Fruit fly (Drosophila melanogaster): ENCODE measurements around the gene primo-2.
A peak's percentile ranks its signal among the peaks of the same experiment; 100 is the strongest.

Gene primo-2

DNA sequence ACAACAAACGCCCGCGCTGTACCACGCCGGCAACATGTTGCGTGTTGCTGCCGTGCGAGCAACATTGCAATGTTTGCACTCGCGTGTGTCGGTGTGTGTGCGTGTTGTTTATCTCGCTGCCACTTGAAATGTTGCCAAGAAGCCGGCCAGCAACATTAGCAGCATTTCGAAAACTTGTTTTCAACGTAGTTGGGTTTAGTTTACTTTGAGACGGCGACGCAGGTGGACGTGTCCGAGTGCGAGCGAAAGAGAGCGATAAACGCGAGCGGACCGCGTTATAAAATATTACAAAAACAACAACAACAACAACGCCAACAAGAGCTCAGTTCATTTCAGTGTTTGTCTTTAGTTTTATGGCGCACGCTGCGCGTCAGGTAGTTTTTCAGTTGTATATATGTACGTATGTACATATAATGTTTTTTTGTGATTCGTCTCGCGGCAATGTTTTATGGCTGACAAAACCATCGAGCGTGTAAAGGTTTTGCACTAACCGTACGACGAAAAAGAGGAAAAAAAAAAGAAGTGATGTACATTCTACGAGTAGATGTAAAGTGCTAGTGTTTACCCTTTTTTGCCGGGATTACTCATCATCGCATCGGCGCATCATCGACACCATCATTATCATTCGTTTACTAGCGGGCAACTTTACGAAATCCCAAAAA, 3.5 kb upstream of the primo-2 start, which contains the start of gene kmr (continued):
- no peak for TF ChIP-seq Chrac-16 (GFP tag; optimal IDR thresholded peaks at IDR 0.05)
- no peak for TF ChIP-seq Rx (GFP tag; IDR thresholded peaks at IDR 0.05)
- no peak for TF ChIP-seq dmrt11E (tag; optimal IDR thresholded peaks at IDR 0.05)
- no peak for TF ChIP-seq CG10565 (GFP tag; optimal IDR thresholded peaks at IDR 0.05)
- peak; percentile 29 for TF ChIP-seq grau (tag; optimal IDR thresholded peaks at IDR 0.05)
- TF ChIP-seq inv (GFP tag; IDR thresholded peaks at IDR 0.05; ENCODE audit: partially characterized antibody), result 0 out of 2 replicates have a peak, but pooled peaks have one; percentile 14
- peak; percentile 12 for TF ChIP-seq NC2α (GFP tag; optimal IDR thresholded peaks at IDR 0.05)
- TF ChIP-seq z (GFP tag; IDR thresholded peaks at IDR 0.05), result no peak; the same call in 2 of the 3 replicates
- no peak for TF ChIP-seq CG1832 (GFP tag; optimal IDR thresholded peaks at IDR 0.05)
- TF ChIP-seq Max (GFP tag; optimal IDR thresholded peaks at IDR 0.05), result peak; percentile 54
- TF ChIP-seq her (GFP tag; optimal IDR thresholded peaks at IDR 0.05), result peak; percentile 57
- TF ChIP-seq CG9609 (GFP tag; optimal IDR thresholded peaks at IDR 0.05), result no peak
- peak; percentile 5 for TF ChIP-seq Dek (tag; optimal IDR thresholded peaks at IDR 0.05)
- TF ChIP-seq CkIIα-i1 (GFP tag; IDR thresholded peaks at IDR 0.05), result no peak
- TF ChIP-seq da (GFP tag; optimal IDR thresholded peaks at IDR 0.05), result no peak
- no peak for TF ChIP-seq Sox100B (GFP tag; optimal IDR thresholded peaks at IDR 0.05)
- TF ChIP-seq kay (GFP tag; optimal IDR thresholded peaks at IDR 0.05), result no peak
- TF ChIP-seq CG30020 (tag; optimal IDR thresholded peaks at IDR 0.05), result no peak
- TF ChIP-seq Asciz (GFP tag; optimal IDR thresholded peaks at IDR 0.05), result peak; percentile 64
- TF ChIP-seq Lpt (GFP tag; optimal IDR thresholded peaks at IDR 0.05), result no peak
- no peak for TF ChIP-seq CG8281 (tag; optimal IDR thresholded peaks at IDR 0.05)
- no peak for TF ChIP-seq CG8944 (GFP tag; optimal IDR thresholded peaks at IDR 0.05)
- TF ChIP-seq ab (GFP tag; optimal IDR thresholded peaks at IDR 0.05), result no peak
- TF ChIP-seq esg (GFP tag; conservative IDR thresholded peaks at IDR 0.05), result no peak
- TF ChIP-seq CoRest (tag; optimal IDR thresholded peaks at IDR 0.05), result no peak
- TF ChIP-seq ewg (GFP tag; optimal IDR thresholded peaks at IDR 0.05), result no peak
- TF ChIP-seq Aef1 (GFP tag; IDR thresholded peaks at IDR 0.05), result no peak
- no peak for TF ChIP-seq CG4424 (GFP tag; optimal IDR thresholded peaks at IDR 0.05)
- TF ChIP-seq CG13123 (GFP tag; optimal IDR thresholded peaks at IDR 0.05), result no peak
- no peak for TF ChIP-seq fd64A (GFP tag; optimal IDR thresholded peaks at IDR 0.05)
- no peak for TF ChIP-seq Abd-B (GFP tag; optimal IDR thresholded peaks at IDR 0.05)
- TF ChIP-seq gem (tag; optimal IDR thresholded peaks at IDR 0.05), result no peak
- no peak; the same call in 2 of the 3 replicates for TF ChIP-seq dysf (GFP tag; IDR thresholded peaks at IDR 0.05)
- TF ChIP-seq CG2120 (GFP tag; optimal IDR thresholded peaks at IDR 0.05), result no peak
- TF ChIP-seq NFAT (GFP tag; IDR thresholded peaks at IDR 0.05), result peak; percentile 8; the same call in 1 of the 2 replicates
- no peak for TF ChIP-seq CG2889 (GFP tag; IDR thresholded peaks at IDR 0.05)
- peak; percentile 59 for TF ChIP-seq caup (GFP tag; optimal IDR thresholded peaks at IDR 0.05; ENCODE audit: severe bottlenecking)
- TF ChIP-seq sisA (GFP tag; IDR thresholded peaks at IDR 0.05), result no peak
- TF ChIP-seq stwl (tag; optimal IDR thresholded peaks at IDR 0.05), result peak; percentile 8
- peak; percentile 48 for TF ChIP-seq CG2202 (tag; optimal IDR thresholded peaks at IDR 0.05)
- no peak for TF ChIP-seq CG30431 (GFP tag; optimal IDR thresholded peaks at IDR 0.05)
- no peak for TF ChIP-seq CG6272 (GFP tag; IDR thresholded peaks at IDR 0.05)
- no peak for TF ChIP-seq CG1024 (GFP tag; IDR thresholded peaks at IDR 0.05)
- TF ChIP-seq CG18764 (GFP tag; optimal IDR thresholded peaks at IDR 0.05), result no peak
- TF ChIP-seq CG9932 (GFP tag; IDR thresholded peaks at IDR 0.05), result no peak
- peak; percentile 11 for TF ChIP-seq Blimp-1 (GFP tag; optimal IDR thresholded peaks at IDR 0.05)
- no peak for TF ChIP-seq CG3407 (GFP tag; optimal IDR thresholded peaks at IDR 0.05)
- TF ChIP-seq MTF-1 (GFP tag; optimal IDR thresholded peaks at IDR 0.05; ENCODE audit: borderline replicate concordance), result peak; percentile 26
- TF ChIP-seq shn (GFP tag; optimal IDR thresholded peaks at IDR 0.05), result no peak
- TF ChIP-seq slbo (GFP tag; IDR thresholded peaks at IDR 0.05), result no peak
- TF ChIP-seq CG7556 (GFP tag; optimal IDR thresholded peaks at IDR 0.05), result no peak

Measured in whole organism, embryonic.